Fruit fly (Drosophila melanogaster) whole organism, embryonic: Measurements from ENCODE around the gene CG7294.

Experiments used
- CG10431 ChIP-seq: fragments of 200-800 bp; sonication (Bioruptor generic); optimal IDR thresholded peaks from 3 replicates; lab custom pipeline; 2018; ENCODE audit warnings: missing biosample characterization, mild to moderate bottlenecking, missing genetic modification characterization
- CG10565 ChIP-seq: fragments of 200-800 bp; sonication (Bioruptor generic); optimal IDR thresholded peaks from 3 replicates; lab custom pipeline; 2016; ENCODE audit warnings: missing biosample characterization, mild to moderate bottlenecking, missing genetic modification characterization
- CG10959 ChIP-seq: fragments of 200-800 bp; sonication (Bioruptor generic); IDR thresholded peaks from 2 replicates; pipeline ENCODE4 v1.3.6; 2022; ENCODE audit warnings: missing biosample characterization, missing genetic modification characterization
- CG10979 ChIP-seq: fragments of 200-800 bp; sonication (Bioruptor generic); optimal IDR thresholded peaks from 2 replicates; lab custom pipeline; 2018; ENCODE audit warnings: missing biosample characterization, mild to moderate bottlenecking, missing genetic modification characterization, moderate library complexity
- CG12236 ChIP-seq: fragments of 200-800 bp; sonication (Bioruptor generic); optimal IDR thresholded peaks from 2 replicates; lab custom pipeline; 2016; ENCODE audit warnings: missing biosample characterization, missing genetic modification characterization
- CG1233 ChIP-seq: fragments of 200-800 bp; sonication (Bioruptor generic); optimal IDR thresholded peaks from 4 replicates; lab custom pipeline; 2018; ENCODE audit warnings: missing biosample characterization, mild to moderate bottlenecking, missing genetic modification characterization
- CG14710 ChIP-seq: fragments of 200-800 bp; sonication (Bioruptor generic); optimal IDR thresholded peaks from 3 replicates; lab custom pipeline; 2019; ENCODE audit warnings: missing biosample characterization, mild to moderate bottlenecking, missing genetic modification characterization, moderate library complexity
- CG1529 ChIP-seq: fragments of 200-800 bp; sonication (Bioruptor generic); optimal IDR thresholded peaks from 3 replicates; lab custom pipeline; 2018; ENCODE audit warnings: missing biosample characterization, missing genetic modification characterization
- CG17186 ChIP-seq: fragments of 200-800 bp; sonication (Bioruptor generic); optimal IDR thresholded peaks from 3 replicates; lab custom pipeline; 2017; ENCODE audit warnings: missing biosample characterization, missing genetic modification reagents, missing genetic modification characterization
- CG2678 ChIP-seq: fragments of 200-800 bp; sonication (Bioruptor generic); optimal IDR thresholded peaks from 3 replicates; lab custom pipeline; 2019; ENCODE audit warnings: missing biosample characterization, mild to moderate bottlenecking, missing genetic modification characterization, moderate library complexity
- CG3407 ChIP-seq: fragments of 200-800 bp; sonication (Bioruptor generic); optimal IDR thresholded peaks from 2 replicates; lab custom pipeline; 2018; ENCODE audit warnings: missing biosample characterization, mild to moderate bottlenecking, missing genetic modification characterization
- CG34376 ChIP-seq: fragments of 200-800 bp; sonication (Bioruptor generic); optimal IDR thresholded peaks from 2 replicates; lab custom pipeline; 2018; ENCODE audit warnings: missing biosample characterization, mild to moderate bottlenecking, missing genetic modification characterization
- CG4282 ChIP-seq: fragments of 200-800 bp; sonication (Bioruptor generic); optimal IDR thresholded peaks from 2 replicates; lab custom pipeline; 2016; ENCODE audit warnings: missing biosample characterization, missing genetic modification characterization
- CG6791 ChIP-seq: fragments of 200-800 bp; sonication (Bioruptor generic); IDR thresholded peaks from 3 replicates; pipeline ENCODE4 v1.3.6; 2022; ENCODE audit warnings: missing biosample characterization, missing genetic modification characterization; ENCODE audit not compliant: partially characterized antibody
- CG7372 ChIP-seq: fragments of 200-800 bp; sonication (Bioruptor generic); IDR thresholded peaks from 2 replicates; pipeline ENCODE4 v1.3.6; 2022; ENCODE audit warnings: missing biosample characterization, missing genetic modification characterization
- CG8944 ChIP-seq: fragments of 200-800 bp; sonication (Bioruptor generic); optimal IDR thresholded peaks from 3 replicates; lab custom pipeline; 2016; ENCODE audit warnings: missing biosample characterization, missing genetic modification characterization
- CG9437 ChIP-seq: fragments of 200-800 bp; sonication (Bioruptor generic); optimal IDR thresholded peaks from 2 replicates; lab custom pipeline; 2018; ENCODE audit warnings: missing biosample characterization, mild to moderate bottlenecking, missing genetic modification characterization
- CG9797 ChIP-seq: fragments of 200-800 bp; sonication (Bioruptor generic); optimal IDR thresholded peaks from 3 replicates; lab custom pipeline; 2018; ENCODE audit warnings: missing biosample characterization, mild to moderate bottlenecking, missing genetic modification characterization
- Dbx ChIP-seq: fragments of 200-800 bp; sonication (Bioruptor generic); IDR thresholded peaks from 3 replicates; pipeline ENCODE4 v1.3.6; 2022; ENCODE audit warnings: missing biosample characterization, missing genetic modification characterization
- Deaf1 ChIP-seq: fragments of 200-800 bp; optimal IDR thresholded peaks from 3 replicates; lab custom pipeline; 2019; ENCODE audit warnings: missing biosample characterization, mild to moderate bottlenecking, missing genetic modification characterization, moderate library complexity
- Dll ChIP-seq: fragments of 200-800 bp; sonication (Bioruptor generic); IDR thresholded peaks from 4 replicates; pipeline ENCODE4 v1.3.6; 2022; ENCODE audit warnings: missing biosample characterization, missing genetic modification characterization; ENCODE audit not compliant: partially characterized antibody
- Drgx ChIP-seq: fragments of 200-800 bp; sonication (Bioruptor generic); IDR thresholded peaks from 2 replicates; pipeline ENCODE4 v1.3.6; 2022; ENCODE audit warnings: missing biosample characterization, missing genetic modification characterization
- HLH3B ChIP-seq: fragments of 200-800 bp; sonication (Bioruptor generic); IDR thresholded peaks from 2 replicates; pipeline ENCODE4 v1.3.6; 2022; ENCODE audit warnings: missing biosample characterization, missing genetic modification characterization
- Lpt ChIP-seq: fragments of >200 bp; optimal IDR thresholded peaks from 2 replicates; lab custom pipeline; 2018; ENCODE audit warnings: missing biosample characterization, missing genetic modification characterization
- NC2α ChIP-seq: fragments of 200-800 bp; sonication (Bioruptor generic); optimal IDR thresholded peaks from 2 replicates; lab custom pipeline; 2016; ENCODE audit warnings: missing biosample characterization, missing genetic modification characterization
- NC2β ChIP-seq: fragments of 200-800 bp; sonication (Bioruptor generic); optimal IDR thresholded peaks from 2 replicates; lab custom pipeline; 2016; ENCODE audit warnings: missing biosample characterization, missing genetic modification characterization
- Neu2 ChIP-seq: fragments of 200-800 bp; sonication (Bioruptor generic); optimal IDR thresholded peaks from 3 replicates; lab custom pipeline; 2016; ENCODE audit warnings: missing biosample characterization, missing genetic modification characterization, borderline replicate concordance
- Sin3A ChIP-seq: fragments of >200 bp; optimal IDR thresholded peaks from 2 replicates; lab custom pipeline; 2018
- Tbp ChIP-seq: fragments of >200 bp; optimal IDR thresholded peaks from 2 replicates; lab custom pipeline; 2018; ENCODE audit warnings: missing biosample characterization, missing genetic modification characterization
- Vsx1 ChIP-seq: fragments of 200-800 bp; sonication (Bioruptor generic); optimal IDR thresholded peaks from 2 replicates; lab custom pipeline; 2017; ENCODE audit warnings: missing biosample characterization, mild to moderate bottlenecking, missing genetic modification characterization, missing genetic modification reagents
- chif ChIP-seq, 2 experiments: fragments of 200-800 bp; sonication (Bioruptor generic); optimal IDR thresholded peaks; 3 replicates each; lab custom pipeline; 2016; ENCODE audit warnings: missing biosample characterization in 2 of 2, missing genetic modification characterization in 2 of 2
- ci ChIP-seq: fragments of 200-800 bp; sonication (Bioruptor generic); IDR thresholded peaks from 3 replicates; pipeline ENCODE4 v1.3.6; 2022; ENCODE audit warnings: missing biosample characterization, missing genetic modification characterization
- esg ChIP-seq: fragments of 200-800 bp; sonication (Bioruptor generic); conservative IDR thresholded peaks from 2 replicates; pipeline ENCODE4 v1.3.6; 2022; ENCODE audit warnings: missing biosample characterization, missing genetic modification characterization
- fru ChIP-seq: fragments of >200 bp; optimal IDR thresholded peaks from 2 replicates; lab custom pipeline; 2017
- gce ChIP-seq: fragments of 200-800 bp; sonication (Bioruptor generic); IDR thresholded peaks from 3 replicates; pipeline ENCODE4 v1.3.6; 2022; ENCODE audit warnings: missing biosample characterization, missing genetic modification characterization
- gro ChIP-seq: fragments of 200-800 bp; sonication (Bioruptor generic); optimal IDR thresholded peaks from 2 replicates; lab custom pipeline; 2016; ENCODE audit warnings: missing biosample characterization, missing genetic modification characterization
- hbn ChIP-seq: fragments of 200-800 bp; sonication (Bioruptor generic); IDR thresholded peaks from 2 replicates; pipeline ENCODE4 v1.3.6; 2022; ENCODE audit warnings: missing biosample characterization, missing genetic modification characterization; ENCODE audit not compliant: partially characterized antibody
- hth ChIP-seq: fragments of >200 bp; optimal IDR thresholded peaks from 2 replicates; lab custom pipeline; 2017; ENCODE audit warnings: inconsistent platforms
- inv ChIP-seq: fragments of 200-800 bp; sonication (Bioruptor generic); IDR thresholded peaks from 2 replicates; pipeline ENCODE4 v1.3.6; 2022; ENCODE audit warnings: missing biosample characterization, missing genetic modification characterization; ENCODE audit not compliant: partially characterized antibody
- lov ChIP-seq, 2 experiments: fragments of 200-800 bp in 1 of 2; fragments of >200 bp in 1 of 2; sonication (Bioruptor generic) in 1 of 2; IDR thresholded peaks in 1 of 2; optimal IDR thresholded peaks in 1 of 2; 2 replicates in 1 of 2; 3 replicates in 1 of 2; pipeline versions ENCODE4 v1.3.6 to Lab custom; 2017 to 2022; ENCODE audit warnings: missing biosample characterization in 1 of 2, missing genetic modification characterization in 1 of 2
- luna ChIP-seq: fragments of 200-800 bp; sonication (Bioruptor generic); optimal IDR thresholded peaks from 2 replicates; lab custom pipeline; 2016; ENCODE audit warnings: missing biosample characterization, missing genetic modification characterization
- nau ChIP-seq: fragments of 200-800 bp; sonication (Bioruptor generic); optimal IDR thresholded peaks from 3 replicates; lab custom pipeline; 2017; ENCODE audit warnings: missing biosample characterization, mild to moderate bottlenecking, missing genetic modification characterization, missing genetic modification reagents
- nerfin-1 ChIP-seq: fragments of 200-800 bp; sonication (Bioruptor generic); optimal IDR thresholded peaks from 3 replicates; lab custom pipeline; 2019; ENCODE audit warnings: missing biosample characterization, mild to moderate bottlenecking, missing genetic modification characterization, moderate library complexity
- pita ChIP-seq: fragments of 200-800 bp; sonication (Bioruptor generic); optimal IDR thresholded peaks from 2 replicates; lab custom pipeline; 2017; ENCODE audit warnings: missing biosample characterization, mild to moderate bottlenecking, missing genetic modification characterization
- sens-2 ChIP-seq: fragments of 200-800 bp; sonication (Bioruptor generic); IDR thresholded peaks from 2 replicates; pipeline ENCODE4 v1.3.6; 2022; ENCODE audit warnings: missing biosample characterization, missing genetic modification characterization
- slou ChIP-seq: fragments of 200-800 bp; sonication (Bioruptor generic); optimal IDR thresholded peaks from 3 replicates; lab custom pipeline; 2016; ENCODE audit warnings: missing biosample characterization, missing genetic modification characterization
- slp2 ChIP-seq: fragments of 200-800 bp; sonication (Bioruptor generic); optimal IDR thresholded peaks from 2 replicates; lab custom pipeline; 2016; ENCODE audit warnings: missing biosample characterization, missing genetic modification characterization

Gene CG7294

dm6 chr2L:10661490-10662240, 27.4 kb downstream of the CG7294 start, which contains the start of gene CG31871 (continued):
- TF ChIP-seq CG9797 (no peak), Sin3A (lab: Kevin White, UChicago) (no peak), ci (GFP tag; lab: Robert Waterston, UW) (no peak; the same call in 2 of the 3 replicates), Dll (GFP tag; lab: Robert Waterston, UW) (no peak), CG10979 (tag; lab: Kevin White, UChicago) (peak; percentile 83), CG7372 (GFP tag; lab: Robert Waterston, UW) (no peak), CG12236 (GFP tag; lab: Kevin White, UChicago) (no peak), Tbp (GFP tag; lab: Kevin White, UChicago) (no peak), CG14710 (peak; percentile 72), Neu2 (GFP tag; lab: Kevin White, UChicago) (no peak), luna (GFP tag; lab: Kevin White, UChicago) (no peak), CG10565 (GFP tag; lab: Kevin White, UChicago) (no peak), fru (lab: Kevin White, UChicago) (no peak), pita (GFP tag; lab: Kevin White, UChicago) (no peak), slou (GFP tag; lab: Kevin White, UChicago) (no peak), nerfin-1 (tag; lab: Kevin White, UChicago) (no peak), inv (GFP tag; lab: Robert Waterston, UW) (no peak), CG1529 (GFP tag; lab: Kevin White, UChicago) (peak; percentile 35), chif (GFP tag; optimal IDR thresholded peaks at IDR 0.05; lab: Kevin White, UChicago) (peak in 1 of 2 experiments; percentile 12), Dbx (GFP tag; lab: Robert Waterston, UW) (peak; percentile 55; the same call in 1 of the 3 replicates), Drgx (GFP tag; lab: Robert Waterston, UW) (peak; percentile 83), gce (GFP tag; lab: Robert Waterston, UW) (no peak), NC2β (no peak), slp2 (GFP tag; lab: Kevin White, UChicago) (no peak), CG34376 (no peak), nau (peak; percentile 22), HLH3B (GFP tag; lab: Robert Waterston, UW) (peak; percentile 73), CG2678 (tag; lab: Kevin White, UChicago) (peak; percentile 88), gro (GFP tag; lab: Kevin White, UChicago) (no peak), CG1233 (peak; percentile 53), esg (peak; percentile 68), CG9437 (GFP tag; lab: Kevin White, UChicago) (peak; percentile 65), lov (optimal IDR thresholded peaks at IDR 0.05; lab: Kevin White, UChicago) (no peak), lov (GFP tag; IDR thresholded peaks at IDR 0.05; lab: Robert Waterston, UW) (no peak), Deaf1 (tag; lab: Kevin White, UChicago) (peak; percentile 60), hth (lab: Kevin White, UChicago) (no peak), hbn (GFP tag; lab: Robert Waterston, UW) (no peak), CG17186 (GFP tag; lab: Kevin White, UChicago) (no peak), CG10959 (no peak), CG8944 (GFP tag; lab: Kevin White, UChicago) (no peak), Vsx1 (GFP tag; lab: Kevin White, UChicago) (no peak), CG3407 (GFP tag; lab: Kevin White, UChicago) (peak; percentile 52), CG6791 (GFP tag; lab: Robert Waterston, UW) (no peak), CG4282 (GFP tag; lab: Kevin White, UChicago) (no peak), CG10431 (peak; percentile 6), Lpt (GFP tag; lab: Kevin White, UChicago) (no peak), NC2α (no peak), sens-2 (no peak)
